Worm (Caenorhabditis elegans) whole organism, L1 larva: Measurements from ENCODE around the gene prmt-9.

Experiments
- Y116A8C.19 ChIP-seq: sonication (generic microtip); optimal IDR thresholded peaks from 2 replicates; lab custom pipeline; 2016; ENCODE audit warnings: missing compliant biosample characterization, missing genetic modification characterization, borderline replicate concordance
- aly-2 ChIP-seq: fragments of 150-350 bp; optimal IDR thresholded peaks from 2 replicates; lab custom pipeline; 2014; ENCODE audit warnings: missing biosample characterization, missing genetic modification characterization
- ceh-82 ChIP-seq, 3 experiments: fragments of 150-350 bp in 1 of 3; sonication (generic microtip) in 2 of 3; optimal IDR thresholded peaks; 2 replicates each; lab custom pipeline; 2014 to 2017; ENCODE audit warnings: missing biosample characterization in 3 of 3, missing genetic modification characterization in 3 of 3
- egl-13 ChIP-seq: sonication (generic microtip); optimal IDR thresholded peaks from 2 replicates; lab custom pipeline; 2016; ENCODE audit warnings: missing genotype, missing genetic modification reagents, missing genetic modification characterization, missing compliant biosample characterization
- lin-15B ChIP-seq: fragments of 150-350 bp; sonication (generic microtip); optimal IDR thresholded peaks from 3 replicates; lab custom pipeline; 2014; ENCODE audit warnings: missing biosample characterization, missing genetic modification characterization
- lsy-2 ChIP-seq, 2 experiments: fragments of 150-350 bp; optimal IDR thresholded peaks; 2 replicates each; lab custom pipeline; 2014; ENCODE audit warnings: missing biosample characterization in 2 of 2, missing genetic modification characterization in 2 of 2
- mep-1 ChIP-seq: fragments of 150-350 bp; optimal IDR thresholded peaks from 2 replicates; lab custom pipeline; 2014; ENCODE audit warnings: missing biosample characterization, missing genetic modification characterization
- snpc-4 ChIP-seq: fragments of 150-350 bp; optimal IDR thresholded peaks from 2 replicates; lab custom pipeline; 2014; ENCODE audit warnings: missing biosample characterization, missing genetic modification characterization
- sptf-1 ChIP-seq: fragments of 150-350 bp; optimal IDR thresholded peaks from 2 replicates; lab custom pipeline; 2014; ENCODE audit warnings: missing biosample characterization, missing genetic modification characterization

ce11 chrIV:12703811-12704210, 19.6 kb upstream of the prmt-9 start, which contains the start of gene C27D8.4:
- TF ChIP-seq aly-2 (tag; lab: Kevin White, UChicago) (no peak), egl-13 (no peak), lsy-2 (tag; optimal IDR thresholded peaks at IDR 0.05; lab: Kevin White, UChicago) (no peak), mep-1 (tag; lab: Kevin White, UChicago) (no peak), Y116A8C.19 (tag; lab: Kevin White, UChicago) (no peak), ceh-82 (tag; optimal IDR thresholded peaks at IDR 0.05; lab: Kevin White, UChicago) (no peak), snpc-4 (tag; lab: Kevin White, UChicago) (no peak), lin-15B (tag; lab: Kevin White, UChicago) (no peak), sptf-1 (no peak)
